Worm (Caenorhabditis elegans): ENCODE data around the gene fipr-13.

DNA sequence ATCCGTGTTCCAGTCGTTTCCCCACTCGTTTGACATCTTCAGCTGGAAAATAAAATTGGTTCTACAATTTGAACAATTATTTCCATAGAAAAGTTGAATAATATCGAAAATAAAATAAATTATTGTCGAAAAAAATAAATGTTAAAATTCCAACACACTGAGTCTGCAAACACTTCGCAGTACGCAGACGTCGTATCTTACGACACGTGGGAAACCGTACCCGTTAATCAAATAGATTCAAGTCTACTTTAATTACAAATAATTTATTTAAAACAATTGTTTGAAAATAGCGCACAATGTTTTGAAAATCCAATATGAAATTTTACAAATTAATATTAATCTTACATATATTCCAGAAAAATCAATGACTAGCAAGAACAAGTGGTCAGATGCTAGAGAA, 9.4 kb upstream of the fipr-13 start, which contains the start of gene yif-1:
- no peak for TF ChIP-seq ama-1 (optimal IDR thresholded peaks at IDR 0.05)
- TF ChIP-seq pqm-1 (tag; optimal IDR thresholded peaks at IDR 0.05), result no peak
- TF ChIP-seq pha-4 (tag; optimal IDR thresholded peaks at IDR 0.05), result peak; percentile 34
- TF ChIP-seq egl-27 (tag; optimal IDR thresholded peaks at IDR 0.05), result no peak
- no peak for TF ChIP-seq nhr-67 (tag; optimal IDR thresholded peaks at IDR 0.05)
- TF ChIP-seq nhr-43 (tag; optimal IDR thresholded peaks at IDR 0.05; ENCODE audit: poor library complexity, severe bottlenecking), result no peak
- no peak for TF ChIP-seq unc-39 (tag; optimal IDR thresholded peaks at IDR 0.05)
